Fruit fly (Drosophila melanogaster) whole organism, wandering third instar larva: ENCODE measurements around the gene CG42232.

Experiments
- Abd-B ChIP-seq: fragments of >200 bp; optimal IDR thresholded peaks from 2 replicates; lab custom pipeline; 2017; ENCODE audit warnings: missing biosample characterization, missing genetic modification characterization
- CG32264 ChIP-seq: fragments of 200-800 bp; sonication (Bioruptor generic); optimal IDR thresholded peaks from 2 replicates; lab custom pipeline; 2016; ENCODE audit warnings: missing biosample characterization, missing genetic modification characterization
- CG9705 ChIP-seq: fragments of 200-800 bp; sonication (Bioruptor generic); optimal IDR thresholded peaks from 2 replicates; lab custom pipeline; 2018; ENCODE audit warnings: missing biosample characterization, mild to moderate bottlenecking, missing genetic modification characterization
- CrebA ChIP-seq: fragments of 200-800 bp; sonication (Bioruptor generic); optimal IDR thresholded peaks from 2 replicates; lab custom pipeline; 2016; ENCODE audit warnings: missing biosample characterization, mild to moderate bottlenecking, missing genetic modification characterization, borderline replicate concordance
- Dfd ChIP-seq: fragments of >200 bp; optimal IDR thresholded peaks from 2 replicates; lab custom pipeline; 2017; ENCODE audit warnings: missing biosample characterization, missing genetic modification characterization
- Dif ChIP-seq: fragments of 200-275, 200-300 bp; sonication (Bioruptor generic); optimal IDR thresholded peaks from 2 replicates; lab custom pipeline; 2018; ENCODE audit warnings: missing biosample characterization, missing genetic modification characterization; ENCODE audit not compliant: partially characterized antibody
- GATAd ChIP-seq: sonication (Bioruptor generic); optimal IDR thresholded peaks from 2 replicates; lab custom pipeline; 2016; ENCODE audit warnings: missing biosample characterization, missing genetic modification characterization
- HLH106 ChIP-seq: fragments of 200-800 bp; optimal IDR thresholded peaks from 3 replicates; lab custom pipeline; 2019; ENCODE audit warnings: missing biosample characterization, mild to moderate bottlenecking, missing genetic modification characterization, moderate library complexity
- Hnf4 ChIP-seq: fragments of 200-800 bp; sonication (Bioruptor generic); optimal IDR thresholded peaks from 2 replicates; lab custom pipeline; 2016; ENCODE audit warnings: missing biosample characterization, mild to moderate bottlenecking, missing genetic modification characterization
- Hr78 ChIP-seq: fragments of >200 bp; optimal IDR thresholded peaks from 2 replicates; lab custom pipeline; 2017; ENCODE audit warnings: missing biosample characterization, missing genetic modification characterization
- Hr83 ChIP-seq: fragments of 200-300 bp; sonication (Bioruptor generic); optimal IDR thresholded peaks from 2 replicates; lab custom pipeline; 2016; ENCODE audit warnings: missing biosample characterization, mild to moderate bottlenecking, missing genetic modification characterization, moderate library complexity; ENCODE audit not compliant: poor library complexity, severe bottlenecking
- Jra ChIP-seq: sonication (Bioruptor generic); optimal IDR thresholded peaks from 2 replicates; lab custom pipeline; 2016; ENCODE audit warnings: missing biosample characterization, missing genetic modification characterization
- Mio ChIP-seq: sonication (Bioruptor generic); optimal IDR thresholded peaks from 2 replicates; lab custom pipeline; 2016; ENCODE audit warnings: missing biosample characterization, missing genetic modification characterization
- Myc ChIP-seq: fragments of >200 bp; optimal IDR thresholded peaks from 2 replicates; lab custom pipeline; 2017
- OdsH ChIP-seq: fragments of 200-800 bp; sonication (Bioruptor generic); optimal IDR thresholded peaks from 2 replicates; lab custom pipeline; 2016; ENCODE audit warnings: missing biosample characterization, mild to moderate bottlenecking, missing genetic modification characterization
- Rel ChIP-seq, 2 experiments: fragments of 200-800 bp; sonication (Bioruptor generic) in 1 of 2; optimal IDR thresholded peaks; 2 replicates in 1 of 2; 3 replicates in 1 of 2; lab custom pipeline; 2016 to 2019; ENCODE audit warnings: mild to moderate bottlenecking in 2 of 2, missing biosample characterization in 2 of 2, missing genetic modification characterization in 2 of 2, moderate library complexity in 1 of 2
- Sp1 ChIP-seq: fragments of 200-800 bp; sonication (Bioruptor generic); optimal IDR thresholded peaks from 3 replicates; lab custom pipeline; 2019; ENCODE audit warnings: missing biosample characterization, mild to moderate bottlenecking, missing genetic modification characterization, moderate library complexity
- Vsx2 ChIP-seq: fragments of 200-300, 225-300 bp; sonication (Bioruptor generic); optimal IDR thresholded peaks from 2 replicates; lab custom pipeline; 2018; ENCODE audit warnings: missing biosample characterization, missing genetic modification characterization; ENCODE audit not compliant: partially characterized antibody
- br ChIP-seq: fragments of 200-800 bp; sonication (Bioruptor generic); optimal IDR thresholded peaks from 2 replicates; lab custom pipeline; 2016; ENCODE audit warnings: missing biosample characterization, missing genetic modification characterization
- brk ChIP-seq: fragments of 200-800 bp; sonication (Bioruptor generic); optimal IDR thresholded peaks from 2 replicates; lab custom pipeline; 2016; ENCODE audit warnings: missing biosample characterization, mild to moderate bottlenecking, missing genetic modification characterization
- dl ChIP-seq, 2 experiments: fragments of 175-275, 200-275 bp in 1 of 2; fragments of 200-275 bp in 1 of 2; sonication (Bioruptor generic); optimal IDR thresholded peaks; lab custom pipeline; 2018; ENCODE audit warnings: mild to moderate bottlenecking in 2 of 2, missing biosample characterization in 2 of 2, missing genetic modification characterization in 2 of 2, moderate library complexity in 2 of 2; ENCODE audit not compliant: partially characterized antibody in 2 of 2, insufficient read depth in 1 of 2
- dmrt93B ChIP-seq: fragments of 200-800 bp; sonication (Bioruptor generic); optimal IDR thresholded peaks from 2 replicates; lab custom pipeline; 2018; ENCODE audit warnings: missing biosample characterization, mild to moderate bottlenecking, missing genetic modification characterization
- dsf ChIP-seq: sonication (Bioruptor generic); optimal IDR thresholded peaks from 2 replicates; lab custom pipeline; 2016; ENCODE audit warnings: missing biosample characterization, missing genetic modification characterization, borderline replicate concordance
- ey ChIP-seq: fragments of 200-800 bp; sonication (Bioruptor generic); optimal IDR thresholded peaks from 2 replicates; lab custom pipeline; 2016; ENCODE audit warnings: missing biosample characterization, missing genetic modification characterization
- foxo ChIP-seq, 2 experiments: fragments of 200-800 bp; sonication (Bioruptor generic); optimal IDR thresholded peaks; 2 replicates in 1 of 2; 3 replicates in 1 of 2; lab custom pipeline; 2016 to 2017; ENCODE audit warnings: missing biosample characterization in 2 of 2, missing genetic modification characterization in 2 of 2
- fru ChIP-seq: fragments of 200-800 bp; sonication (Bioruptor generic); optimal IDR thresholded peaks from 3 replicates; lab custom pipeline; 2016; ENCODE audit warnings: missing biosample characterization, mild to moderate bottlenecking, missing genetic modification characterization
- h ChIP-seq: fragments of 200-800 bp; sonication (Bioruptor generic); optimal IDR thresholded peaks from 3 replicates; lab custom pipeline; 2016; ENCODE audit warnings: missing biosample characterization, mild to moderate bottlenecking, missing genetic modification characterization
- jim ChIP-seq: fragments of 175-275, 200-325 bp; sonication (Bioruptor generic); optimal IDR thresholded peaks from 2 replicates; lab custom pipeline; 2016; ENCODE audit warnings: missing biosample characterization, mild to moderate bottlenecking, missing genetic modification characterization
- lola ChIP-seq: fragments of >200 bp; optimal IDR thresholded peaks from 2 replicates; lab custom pipeline; 2017; ENCODE audit warnings: missing biosample characterization, missing genetic modification characterization
- pan ChIP-seq: fragments of >200 bp; optimal IDR thresholded peaks from 2 replicates; lab custom pipeline; 2017
- psq ChIP-seq: fragments of 200-800 bp; sonication (Bioruptor generic); optimal IDR thresholded peaks from 3 replicates; lab custom pipeline; 2017; ENCODE audit warnings: missing biosample characterization, mild to moderate bottlenecking, missing genetic modification characterization, moderate library complexity
- rgr ChIP-seq: fragments of 200-800 bp; sonication (Bioruptor generic); optimal IDR thresholded peaks from 3 replicates; lab custom pipeline; 2016; ENCODE audit warnings: missing biosample characterization, mild to moderate bottlenecking, missing genetic modification characterization
- sage ChIP-seq: fragments of 200-800 bp; sonication (Bioruptor generic); optimal IDR thresholded peaks from 2 replicates; lab custom pipeline; 2016; ENCODE audit warnings: missing biosample characterization, mild to moderate bottlenecking, missing genetic modification characterization
- sv ChIP-seq: fragments of 200-800 bp; sonication (Bioruptor generic); optimal IDR thresholded peaks from 3 replicates; lab custom pipeline; 2016; ENCODE audit warnings: missing biosample characterization, missing genetic modification characterization
- tai ChIP-seq: sonication (Bioruptor generic); optimal IDR thresholded peaks from 2 replicates; lab custom pipeline; 2016; ENCODE audit warnings: missing biosample characterization, missing genetic modification characterization
- usp ChIP-seq: fragments of >200 bp; optimal IDR thresholded peaks from 2 replicates; lab custom pipeline; 2017; ENCODE audit warnings: missing biosample characterization, missing genetic modification characterization
- woc ChIP-seq: sonication (Bioruptor generic); optimal IDR thresholded peaks from 2 replicates; lab custom pipeline; 2016; ENCODE audit warnings: missing biosample characterization, mild to moderate bottlenecking, missing genetic modification characterization

CG42232 gene

DNA sequence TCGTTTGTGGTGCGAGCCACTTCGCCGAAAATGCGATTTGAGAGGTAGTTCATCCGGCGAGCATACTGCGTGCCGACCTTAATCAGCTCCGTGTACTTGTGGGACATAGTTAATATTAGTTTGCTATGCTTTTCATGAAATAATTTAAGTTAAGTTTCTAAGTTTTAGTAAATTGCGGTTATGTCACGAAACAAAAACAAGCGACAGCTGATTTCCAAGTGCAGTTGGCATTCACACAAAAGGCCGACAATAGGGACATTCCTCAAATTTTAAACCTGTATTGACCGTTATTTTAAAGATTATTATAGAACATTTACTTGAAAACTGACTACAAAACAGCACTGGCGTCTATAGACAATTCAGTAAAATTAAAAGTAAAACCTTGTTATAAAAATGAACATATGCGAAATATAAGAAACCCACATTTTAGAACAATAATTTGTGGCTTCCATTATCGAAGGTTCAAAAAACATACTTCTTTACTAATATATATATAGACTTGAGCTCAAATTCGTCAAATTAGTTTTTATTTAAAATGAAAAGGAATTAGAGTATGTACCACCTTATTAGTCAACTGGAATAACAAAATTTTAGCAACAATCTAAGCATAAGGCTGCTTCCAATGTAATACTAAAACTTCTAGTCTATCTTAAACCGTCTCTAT lies 33.0 kb downstream of the CG42232 start, which contains the start of gene mRpS33:
TSS of gene mRpS33 (minus strand) at position 224 of the 664 bp plus-strand sequence.
- no peak for TF ChIP-seq CrebA (GFP tag; lab: Kevin White, UChicago)
- TF ChIP-seq Myc (lab: Kevin White, UChicago), result no peak
- TF ChIP-seq, all 38 proteins: peak for 0

- TF ChIP-seq ey (GFP tag; lab: Kevin White, UChicago), result no peak
- no peak for TF ChIP-seq dmrt93B (GFP tag; lab: Kevin White, UChicago)
- TF ChIP-seq Sp1 (GFP tag; lab: Kevin White, UChicago), result no peak
- TF ChIP-seq pan (lab: Kevin White, UChicago), result no peak
- no peak for TF ChIP-seq fru
- no peak for TF ChIP-seq usp
- TF ChIP-seq lola, result no peak
- no peak for TF ChIP-seq GATAd (GFP tag; lab: Kevin White, UChicago)
- TF ChIP-seq OdsH (GFP tag; lab: Kevin White, UChicago), result no peak
- TF ChIP-seq br (GFP tag; lab: Kevin White, UChicago), result no peak
- no peak for TF ChIP-seq Rel (GFP tag; optimal IDR thresholded peaks at IDR 0.05; lab: Kevin White, UChicago)
- no peak for TF ChIP-seq Rel (tag; optimal IDR thresholded peaks at IDR 0.05; lab: Kevin White, UChicago)
- TF ChIP-seq tai (GFP tag; lab: Kevin White, UChicago), result no peak
- TF ChIP-seq Abd-B (GFP tag; lab: Kevin White, UChicago), result no peak
- TF ChIP-seq Jra, result no peak
Measured at dm6 chr3R:16434599-16434998, 34.9 kb downstream of the CG42232 start, which contains the start of gene CG14881. Gene CG14881 (plus strand): TSS chr3R:16434899.

- TF ChIP-seq sv (GFP tag; lab: Kevin White, UChicago), result peak; percentile 15
- no peak for TF ChIP-seq jim (GFP tag; lab: Kevin White, UChicago)
- TF ChIP-seq GATAd (GFP tag; lab: Kevin White, UChicago), result no peak
- peak; percentile 57 for TF ChIP-seq psq (GFP tag; lab: Kevin White, UChicago)
- TF ChIP-seq foxo (GFP tag; optimal IDR thresholded peaks at IDR 0.05; lab: Kevin White, UChicago), result peak in 1 of 2 experiments; percentile 78
- peak; percentile 68 for TF ChIP-seq br (GFP tag; lab: Kevin White, UChicago)
- TF ChIP-seq pan (lab: Kevin White, UChicago), result no peak
- peak; percentile 77 for TF ChIP-seq HLH106 (tag; lab: Kevin White, UChicago)
- TF ChIP-seq Sp1 (GFP tag; lab: Kevin White, UChicago), result peak; percentile 70
- TF ChIP-seq woc (GFP tag; lab: Kevin White, UChicago), result peak; percentile 48
- TF ChIP-seq ey (GFP tag; lab: Kevin White, UChicago), result peak; percentile 51
- TF ChIP-seq Vsx2 (GFP tag; lab: Kevin White, UChicago), result no peak
- TF ChIP-seq tai (GFP tag; lab: Kevin White, UChicago), result no peak
- TF ChIP-seq CG9705 (GFP tag; lab: Kevin White, UChicago), result peak; percentile 57
- no peak for TF ChIP-seq CrebA (GFP tag; lab: Kevin White, UChicago)
- TF ChIP-seq rgr (GFP tag; lab: Kevin White, UChicago), result peak; percentile 64
- no peak for TF ChIP-seq Dfd (GFP tag; lab: Kevin White, UChicago)
- peak; percentile 65 for TF ChIP-seq OdsH (GFP tag; lab: Kevin White, UChicago)
- TF ChIP-seq Hnf4, result no peak
- no peak for TF ChIP-seq Rel (GFP tag; optimal IDR thresholded peaks at IDR 0.05; lab: Kevin White, UChicago)
- TF ChIP-seq Rel (tag; optimal IDR thresholded peaks at IDR 0.05; lab: Kevin White, UChicago), result peak; percentile 76
- TF ChIP-seq dmrt93B (GFP tag; lab: Kevin White, UChicago), result no peak
- TF ChIP-seq Jra, result peak; percentile 51
- TF ChIP-seq, all 38 proteins: peak for 13
Measured at dm6 chr3R:16432665-16433065, 36.8 kb downstream of the CG42232 start, which contains the start of gene Fntb. Gene Fntb (plus strand): TSS chr3R:16432998.

DNA sequence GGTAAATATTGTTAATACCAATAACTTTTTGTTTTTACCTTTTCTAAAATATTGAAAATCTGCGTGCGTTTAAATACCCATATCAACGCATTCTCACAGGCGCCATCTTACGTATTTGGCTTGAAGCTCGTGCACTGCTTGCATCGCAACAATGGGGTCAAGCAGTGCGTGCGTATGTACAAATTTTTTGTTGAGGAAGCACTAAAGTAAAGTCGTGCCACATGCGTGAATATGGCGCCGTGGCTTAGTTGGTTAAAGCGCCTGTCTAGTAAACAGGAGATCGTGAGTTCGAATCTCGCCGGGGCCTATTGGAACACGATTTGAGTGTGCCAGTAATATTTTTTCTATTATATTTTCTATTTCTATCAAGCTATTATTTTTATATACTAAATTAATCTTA lies 37.8 kb downstream of the CG42232 start:
- TF ChIP-seq lola (no peak), tai (GFP tag; lab: Kevin White, UChicago) (no peak), ey (GFP tag; lab: Kevin White, UChicago) (no peak), fru (no peak), CG9705 (GFP tag; lab: Kevin White, UChicago) (no peak), psq (GFP tag; lab: Kevin White, UChicago) (no peak), Vsx2 (GFP tag; lab: Kevin White, UChicago) (no peak), Hnf4 (peak; percentile 66), Jra (no peak), CG32264 (GFP tag; lab: Kevin White, UChicago) (no peak), foxo (GFP tag; optimal IDR thresholded peaks at IDR 0.05; lab: Kevin White, UChicago) (peak in 1 of 2 experiments; percentile 20), sage (GFP tag; lab: Kevin White, UChicago) (no peak), Dfd (GFP tag; lab: Kevin White, UChicago) (no peak), sv (GFP tag; lab: Kevin White, UChicago) (no peak), brk (GFP tag; lab: Kevin White, UChicago) (no peak), dsf (GFP tag; lab: Kevin White, UChicago) (no peak), Dif (GFP tag; lab: Kevin White, UChicago) (no peak), HLH106 (tag; lab: Kevin White, UChicago) (peak; percentile 13), pan (lab: Kevin White, UChicago) (no peak), GATAd (GFP tag; lab: Kevin White, UChicago) (no peak), dl (GFP tag; optimal IDR thresholded peaks at IDR 0.05; lab: Kevin White, UChicago; ENCODE audit: insufficient read depth in 1 of 2, partially characterized antibody in 2 of 2) (no peak), woc (GFP tag; lab: Kevin White, UChicago) (no peak), Rel (GFP tag; optimal IDR thresholded peaks at IDR 0.05; lab: Kevin White, UChicago) (no peak), Rel (tag; optimal IDR thresholded peaks at IDR 0.05; lab: Kevin White, UChicago) (peak; percentile 6), Hr83 (GFP tag; lab: Kevin White, UChicago) (peak; percentile 19), h (GFP tag; lab: Kevin White, UChicago) (no peak), Myc (lab: Kevin White, UChicago) (peak; percentile 85), br (GFP tag; lab: Kevin White, UChicago) (peak; percentile 25), Mio (GFP tag; lab: Kevin White, UChicago) (no peak), Hr78 (GFP tag; lab: Kevin White, UChicago) (no peak)
